Worm (Caenorhabditis elegans) whole organism, L3 larva: ENCODE measurements around the gene F58F9.8.
"Not testable (repeated sequence)": the region's sequence is repeated elsewhere in the genome, so short reads cannot be mapped to it uniquely, and the experiment has no call there.

Experiments
- ZK546.5 ChIP-seq: sonication (generic microtip); optimal IDR thresholded peaks from 2 replicates; lab custom pipeline; 2017; ENCODE audit warnings: missing biosample characterization, missing genetic modification characterization
- ceh-82 ChIP-seq: fragments of 150-350 bp; optimal IDR thresholded peaks from 2 replicates; lab custom pipeline; 2014; ENCODE audit warnings: missing biosample characterization, missing genetic modification characterization
- egl-27 ChIP-seq: sonication (generic microtip); optimal IDR thresholded peaks from 4 replicates; lab custom pipeline; 2017; ENCODE audit warnings: missing biosample characterization, missing genetic modification reagents, missing genetic modification characterization
- eor-1 ChIP-seq, 2 experiments: fragments of 150-350 bp; optimal IDR thresholded peaks; 2 replicates each; lab custom pipeline; 2014 to 2018; ENCODE audit warnings: missing biosample characterization in 2 of 2, missing genetic modification characterization in 2 of 2
- lin-15B ChIP-seq: fragments of 150-350 bp; optimal IDR thresholded peaks from 2 replicates; lab custom pipeline; 2014; ENCODE audit warnings: missing biosample characterization, missing genetic modification characterization
- lin-39 ChIP-seq: fragments of 150-350 bp; optimal IDR thresholded peaks from 2 replicates; lab custom pipeline; 2018; ENCODE audit warnings: missing biosample characterization, missing genetic modification reagents, missing genetic modification characterization
- mdl-1 ChIP-seq: fragments of 150-350 bp; optimal IDR thresholded peaks from 2 replicates; lab custom pipeline; 2014; ENCODE audit warnings: missing biosample characterization, missing genetic modification characterization
- snpc-4 ChIP-seq: fragments of 150-350 bp; optimal IDR thresholded peaks from 2 replicates; lab custom pipeline; 2014; ENCODE audit warnings: missing biosample characterization, missing genetic modification characterization
- unc-39 ChIP-seq: sonication (generic microtip); optimal IDR thresholded peaks from 4 replicates; lab custom pipeline; 2017; ENCODE audit warnings: missing biosample characterization, missing genetic modification characterization
- unc-62 ChIP-seq: fragments of 150-350 bp; sonication (generic microtip); optimal IDR thresholded peaks from 4 replicates; lab custom pipeline; 2014; ENCODE audit warnings: missing biosample characterization, missing genetic modification reagents, missing genetic modification characterization

DNA sequence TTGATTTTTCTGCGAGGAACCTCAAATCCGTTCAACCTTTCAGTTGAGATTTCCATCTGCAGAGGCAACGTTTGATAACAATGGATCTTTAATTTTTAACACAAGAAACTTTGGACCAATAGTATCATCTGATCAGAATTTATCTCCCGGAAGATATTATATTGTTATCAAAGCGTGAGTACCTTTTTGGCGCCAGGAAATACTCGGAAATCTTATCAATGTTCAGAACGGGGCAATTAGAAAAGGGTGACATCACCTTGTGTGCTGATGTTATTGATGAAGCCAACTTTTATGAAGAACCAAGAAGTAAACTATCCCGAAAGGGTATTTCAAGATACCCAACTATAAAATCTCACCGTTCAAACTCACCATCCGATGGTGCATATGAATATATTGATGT, 17.8 kb upstream of the F58F9.8 start:
- not testable (repeated sequence) for TF ChIP-seq unc-62 (GFP tag; lab: Kevin White, UChicago); ceh-82; ZK546.5 (tag; lab: Kevin White, UChicago); eor-1 (tag; optimal IDR thresholded peaks at IDR 0.05; lab: Kevin White, UChicago); egl-27 (tag; lab: Kevin White, UChicago); snpc-4 (tag; lab: Kevin White, UChicago); lin-15B (tag; lab: Kevin White, UChicago); unc-39 (tag; lab: Kevin White, UChicago); mdl-1 (tag; lab: Kevin White, UChicago); lin-39 (tag; lab: Kevin White, UChicago)
